Worm (Caenorhabditis elegans) whole organism, L1 larva: ENCODE data around the gene fozi-1.

Experiments
- C16A3.4 ChIP-seq: fragments of 150-350 bp; optimal IDR thresholded peaks from 2 replicates; lab custom pipeline; 2014; ENCODE audit warnings: missing biosample characterization, missing genetic modification characterization
- Y116A8C.19 ChIP-seq: sonication (generic microtip); optimal IDR thresholded peaks from 2 replicates; lab custom pipeline; 2016; ENCODE audit warnings: missing compliant biosample characterization, missing genetic modification characterization, borderline replicate concordance
- aha-1 ChIP-seq: fragments of 150-350 bp; optimal IDR thresholded peaks from 2 replicates; lab custom pipeline; 2014; ENCODE audit warnings: missing biosample characterization, missing genetic modification characterization
- ceh-88 ChIP-seq: fragments of 200-800 bp; sonication (Bioruptor generic); IDR thresholded peaks from 2 replicates; pipeline ENCODE4 v1.3.6; 2022; ENCODE audit warnings: missing genetic modification characterization, missing compliant biosample characterization
- efl-1 ChIP-seq, 4 experiments: fragments of 150-350 bp; optimal IDR thresholded peaks in 3 of 4; peaks in 1 of 4; 1 replicate in 1 of 4; 2 replicates in 3 of 4; lab custom pipeline; 2014; ENCODE audit warnings: missing biosample characterization in 2 of 4, missing genetic modification characterization in 2 of 4, missing genetic modification reagents in 2 of 4
- efl-3 ChIP-seq: fragments of 200-800 bp; sonication (Bioruptor generic); optimal IDR thresholded peaks from 2 replicates; lab custom pipeline; 2018; ENCODE audit warnings: mild to moderate bottlenecking, missing genetic modification characterization, missing compliant biosample characterization
- egl-13 ChIP-seq: sonication (generic microtip); optimal IDR thresholded peaks from 2 replicates; lab custom pipeline; 2016; ENCODE audit warnings: missing genotype, missing genetic modification reagents, missing genetic modification characterization, missing compliant biosample characterization
- elt-2 ChIP-seq: sonication (generic microtip); optimal IDR thresholded peaks from 2 replicates; lab custom pipeline; 2016; ENCODE audit warnings: missing genetic modification characterization, mild to moderate bottlenecking, inconsistent platforms, missing compliant biosample characterization, missing genetic modification reagents
- fkh-4 ChIP-seq: sonication (generic microtip); optimal IDR thresholded peaks from 2 replicates; lab custom pipeline; 2016; ENCODE audit warnings: missing compliant biosample characterization, missing genetic modification characterization, borderline replicate concordance
- fkh-8 ChIP-seq: sonication (generic microtip); optimal IDR thresholded peaks from 2 replicates; lab custom pipeline; 2016; ENCODE audit warnings: mild to moderate bottlenecking, missing genetic modification characterization, missing compliant biosample characterization
- hlh-17 ChIP-seq: fragments of 200-800 bp; sonication (Bioruptor generic); optimal IDR thresholded peaks from 2 replicates; lab custom pipeline; 2018; ENCODE audit warnings: missing genetic modification characterization, mild to moderate bottlenecking, missing compliant biosample characterization, moderate library complexity, borderline replicate concordance
- isw-1 ChIP-seq: fragments of 200-800 bp; sonication (Bioruptor generic); IDR thresholded peaks from 2 replicates; pipeline ENCODE4 v1.3.6; 2022; ENCODE audit warnings: missing genetic modification characterization, missing compliant biosample characterization
- jun-1 ChIP-seq: fragments of 150-350 bp; optimal IDR thresholded peaks from 2 replicates; lab custom pipeline; 2014; ENCODE audit warnings: missing biosample characterization, missing genetic modification reagents, missing genetic modification characterization
- lin-14 ChIP-seq: fragments of 200-800 bp; sonication (Bioruptor generic); optimal IDR thresholded peaks from 2 replicates; lab custom pipeline; 2018; ENCODE audit warnings: mild to moderate bottlenecking, missing genetic modification characterization, moderate library complexity, missing compliant biosample characterization
- lin-15B ChIP-seq: fragments of 150-350 bp; sonication (generic microtip); optimal IDR thresholded peaks from 3 replicates; lab custom pipeline; 2014; ENCODE audit warnings: missing biosample characterization, missing genetic modification characterization
- lir-3 ChIP-seq: sonication (generic microtip); optimal IDR thresholded peaks from 2 replicates; lab custom pipeline; 2016; ENCODE audit warnings: mild to moderate bottlenecking, missing genetic modification characterization, moderate library complexity, missing compliant biosample characterization; ENCODE audit not compliant: poor library complexity
- lsy-2 ChIP-seq, 2 experiments: fragments of 150-350 bp; optimal IDR thresholded peaks; 2 replicates each; lab custom pipeline; 2014; ENCODE audit warnings: missing biosample characterization in 2 of 2, missing genetic modification characterization in 2 of 2
- mef-2 ChIP-seq: fragments of 150-350 bp; optimal IDR thresholded peaks from 2 replicates; lab custom pipeline; 2014; ENCODE audit warnings: missing biosample characterization, missing genetic modification characterization
- nhr-11 ChIP-seq: fragments of 150-350 bp; optimal IDR thresholded peaks from 2 replicates; lab custom pipeline; 2014; ENCODE audit warnings: missing biosample characterization, missing genetic modification characterization
- nhr-20 ChIP-seq: sonication (generic microtip); optimal IDR thresholded peaks from 2 replicates; lab custom pipeline; 2016; ENCODE audit warnings: mild to moderate bottlenecking, missing genetic modification characterization, missing compliant biosample characterization
- nhr-28 ChIP-seq: fragments of 150-350 bp; optimal IDR thresholded peaks from 2 replicates; lab custom pipeline; 2014; ENCODE audit warnings: missing biosample characterization, missing genetic modification characterization
- nhr-47 ChIP-seq: sonication (generic microtip); optimal IDR thresholded peaks from 2 replicates; lab custom pipeline; 2016; ENCODE audit warnings: mild to moderate bottlenecking, missing genetic modification characterization, moderate library complexity, missing compliant biosample characterization
- nhr-71 ChIP-seq: sonication (generic microtip); optimal IDR thresholded peaks from 2 replicates; lab custom pipeline; 2016; ENCODE audit warnings: mild to moderate bottlenecking, missing genetic modification characterization, moderate library complexity, missing compliant biosample characterization
- pax-3 ChIP-seq: fragments of 200-800 bp; sonication (Bioruptor generic); optimal IDR thresholded peaks from 2 replicates; lab custom pipeline; 2018; ENCODE audit warnings: mild to moderate bottlenecking, missing genetic modification characterization, moderate library complexity, missing compliant biosample characterization
- sox-4 ChIP-seq: sonication (generic microtip); optimal IDR thresholded peaks from 2 replicates; lab custom pipeline; 2016; ENCODE audit warnings: missing genetic modification characterization, missing compliant biosample characterization
- swsn-7 ChIP-seq: sonication (generic microtip); optimal IDR thresholded peaks from 2 replicates; lab custom pipeline; 2016; ENCODE audit warnings: missing genetic modification characterization, missing compliant biosample characterization
- unc-130 ChIP-seq: fragments of 150-350 bp; optimal IDR thresholded peaks from 2 replicates; lab custom pipeline; 2017; ENCODE audit warnings: missing biosample characterization, missing genetic modification characterization, inconsistent platforms
- unc-30 ChIP-seq: sonication (generic microtip); optimal IDR thresholded peaks from 2 replicates; lab custom pipeline; 2017; ENCODE audit warnings: missing biosample characterization, missing genetic modification characterization
- unc-86 ChIP-seq: sonication (generic microtip); optimal IDR thresholded peaks from 2 replicates; lab custom pipeline; 2016; ENCODE audit warnings: missing genetic modification characterization, missing compliant biosample characterization
- zag-1 ChIP-seq: fragments of 150-350 bp; optimal IDR thresholded peaks from 2 replicates; lab custom pipeline; 2014; ENCODE audit warnings: missing biosample characterization, missing genetic modification characterization
- ztf-11 ChIP-seq, 2 experiments: sonication (generic microtip); optimal IDR thresholded peaks; 2 replicates each; lab custom pipeline; 2016 to 2017; ENCODE audit warnings: missing genetic modification characterization in 2 of 2, missing biosample characterization in 1 of 2, missing compliant biosample characterization in 1 of 2

The fozi-1 gene

DNA sequence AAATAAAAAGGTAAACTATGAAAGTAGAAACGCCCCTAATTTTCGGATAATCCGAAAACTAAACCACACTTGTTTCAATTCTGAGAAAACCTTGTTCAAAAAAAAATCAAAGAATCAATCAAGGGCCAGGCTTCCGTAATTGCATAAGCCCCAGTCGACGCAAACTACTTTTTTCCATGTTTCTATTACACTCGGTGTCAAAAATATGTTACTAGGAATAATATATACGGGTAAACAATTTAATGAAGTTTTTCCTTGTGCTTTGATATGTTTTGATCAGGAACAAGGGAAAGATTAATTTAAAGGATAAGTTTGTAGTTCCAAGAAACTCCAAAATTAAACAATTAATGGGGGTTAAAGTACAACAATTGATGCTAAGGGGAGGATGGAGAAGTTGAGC lies 28.3 kb downstream of the fozi-1 start:
- TF ChIP-seq nhr-71 (tag; lab: Kevin White, UChicago) (peak; percentile 67), lsy-2 (tag; optimal IDR thresholded peaks at IDR 0.05; lab: Kevin White, UChicago) (peak in 1 of 2 experiments; percentile 15), swsn-7 (tag; lab: Kevin White, UChicago) (peak; percentile 10), unc-30 (tag; lab: Kevin White, UChicago) (no peak), nhr-47 (tag; lab: Kevin White, UChicago) (peak; percentile 55), fkh-8 (tag; lab: Kevin White, UChicago) (peak; percentile 59), nhr-11 (tag; lab: Kevin White, UChicago) (peak; percentile 60), lir-3 (tag; lab: Kevin White, UChicago) (no peak), lin-14 (GFP tag; lab: Kevin White, UChicago) (peak; percentile 44)

DNA sequence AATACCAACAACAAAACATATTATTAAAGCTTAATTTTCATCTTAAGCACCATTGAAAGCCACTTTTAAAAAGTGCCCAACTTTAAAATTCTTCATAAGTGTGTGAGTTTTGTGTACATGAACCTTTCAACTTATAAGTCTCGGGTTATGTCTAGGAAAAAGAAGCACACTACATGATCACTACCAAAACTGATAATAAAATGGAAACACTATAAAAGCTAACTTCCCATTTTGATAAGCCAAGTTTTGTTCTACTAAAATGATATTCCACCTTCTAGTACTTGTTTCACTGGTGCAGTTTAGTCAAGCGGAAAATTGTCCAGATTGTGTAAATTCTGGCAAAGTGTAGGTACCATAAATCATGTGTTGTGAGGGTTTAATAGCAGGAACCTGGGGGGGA lies 32.9 kb downstream of the fozi-1 start, which contains the start of gene C40H1.8:
Gene C40H1.8, plus strand, starts transcription at position 242 of the 400 bp plus-strand sequence.
- peak; percentile 39 for TF ChIP-seq elt-2 (tag; lab: Kevin White, UChicago)
- peak; percentile 7 for TF ChIP-seq lin-14 (GFP tag; lab: Kevin White, UChicago)
- no peak for TF ChIP-seq fkh-4
- no peak for TF ChIP-seq mef-2 (tag; lab: Kevin White, UChicago)

DNA sequence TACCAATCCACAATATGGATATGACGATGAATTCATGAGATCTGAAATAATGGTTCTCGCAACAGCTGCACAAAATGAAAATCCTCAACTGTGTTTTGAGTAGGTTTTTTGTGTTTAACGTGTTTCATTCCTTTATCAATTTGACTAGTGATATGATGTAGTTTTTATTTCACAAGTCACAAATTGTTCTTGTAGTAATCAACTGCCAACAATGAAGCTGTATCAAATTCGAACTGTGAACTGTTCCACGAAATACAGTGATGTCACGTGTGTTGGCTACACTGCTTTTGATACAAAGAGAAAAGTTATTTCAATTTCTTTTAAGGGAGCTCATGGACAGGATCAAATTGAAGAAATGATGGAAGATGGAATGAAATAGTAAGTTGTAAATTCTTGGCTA lies 33.6 kb downstream of the fozi-1 start:
- TF ChIP-seq nhr-20 (tag; lab: Kevin White, UChicago) (no peak), jun-1 (tag; lab: Kevin White, UChicago) (no peak), hlh-17 (GFP tag; lab: Kevin White, UChicago) (no peak), elt-2 (tag; lab: Kevin White, UChicago) (peak; percentile 13)

DNA sequence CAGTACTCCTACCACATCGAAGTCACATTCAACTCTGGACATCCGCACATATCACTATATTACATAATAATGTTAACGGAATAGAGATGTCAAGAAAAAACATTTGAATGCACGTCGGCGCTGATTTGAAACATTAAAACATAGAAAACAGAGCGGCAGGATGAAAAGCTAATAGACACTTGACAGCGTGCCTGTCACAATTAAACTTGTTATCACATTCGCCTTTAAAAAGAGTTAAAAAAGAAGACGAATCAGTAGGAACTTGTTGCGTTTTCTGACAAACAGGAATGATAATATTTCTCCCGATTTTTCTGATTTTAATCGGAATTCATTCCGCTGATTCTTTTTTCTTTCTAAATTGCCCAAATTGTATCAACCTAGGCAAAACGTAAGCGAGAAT lies 36.0 kb downstream of the fozi-1 start:
- no peak for TF ChIP-seq C16A3.4 (tag; lab: Kevin White, UChicago)
- TF ChIP-seq ceh-88 (GFP tag; lab: Robert Waterston, UW): no peak
- TF ChIP-seq efl-3: no peak
- TF ChIP-seq lin-15B (tag; lab: Kevin White, UChicago): no peak
- TF ChIP-seq pax-3 (tag; lab: Kevin White, UChicago): no peak
- TF ChIP-seq zag-1 (tag; lab: Kevin White, UChicago): no peak
- no peak for TF ChIP-seq aha-1 (tag; lab: Kevin White, UChicago)
- no peak for TF ChIP-seq nhr-47 (tag; lab: Kevin White, UChicago)

DNA sequence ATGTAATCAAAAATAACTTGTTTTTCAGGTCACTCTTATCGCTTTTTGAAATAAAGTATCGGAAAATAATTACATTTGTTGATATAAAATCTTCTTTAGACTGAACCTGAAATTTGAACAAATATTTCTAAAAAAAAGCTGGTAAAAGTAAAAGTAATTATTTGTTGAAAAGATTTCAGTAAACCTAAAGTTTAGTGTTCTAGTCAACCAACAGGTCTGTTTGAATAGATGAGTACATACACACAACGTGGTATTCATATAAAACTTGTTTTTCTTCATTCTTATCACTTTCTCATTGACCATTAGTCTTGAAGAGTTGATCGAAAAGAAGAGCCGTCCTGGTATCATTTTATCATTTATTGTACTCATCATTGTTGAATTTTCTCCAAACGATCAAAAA lies 38.1 kb downstream of the fozi-1 start, which contains the start of gene C40H1.9:
Gene C40H1.9, plus strand, starts transcription at position 301 of the 400 bp plus-strand sequence.
- TF ChIP-seq sox-4: no peak
- no peak for TF ChIP-seq egl-13
- TF ChIP-seq ztf-11 (tag; optimal IDR thresholded peaks at IDR 0.05; lab: Kevin White, UChicago): no peak
- no peak for TF ChIP-seq isw-1 (GFP tag; lab: Robert Waterston, UW)
- TF ChIP-seq unc-130: no peak
- TF ChIP-seq nhr-28 (tag; lab: Kevin White, UChicago): no peak
- no peak for TF ChIP-seq ceh-88 (GFP tag; lab: Robert Waterston, UW)
- TF ChIP-seq unc-86 (tag; lab: Kevin White, UChicago): no peak
- TF ChIP-seq mef-2 (tag; lab: Kevin White, UChicago): no peak
- no peak for TF ChIP-seq Y116A8C.19 (tag; lab: Kevin White, UChicago)
- TF ChIP-seq, all 84 proteins: peak for 0

DNA sequence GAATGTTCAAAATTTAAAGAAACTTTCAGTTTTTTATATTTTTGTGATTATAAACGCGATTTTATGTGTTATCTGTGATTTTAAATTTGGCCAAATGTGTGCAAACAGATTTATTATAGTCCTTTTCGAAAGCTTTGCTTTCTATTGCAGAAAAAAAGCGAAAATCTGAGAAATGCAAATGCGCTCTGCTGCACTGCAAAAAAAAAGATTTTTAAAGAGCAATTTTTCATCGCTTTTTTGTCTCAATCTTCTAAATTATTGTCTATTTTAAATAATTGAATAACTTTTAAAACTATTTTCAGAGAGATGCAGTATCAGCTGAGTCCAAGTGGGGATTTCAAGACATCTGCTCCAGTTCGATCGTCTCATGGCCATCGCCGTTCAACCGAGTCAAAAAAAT lies 40.4 kb downstream of the fozi-1 start, which contains the start of gene cpb-1:
Gene cpb-1, plus strand, starts transcription at position 301 of the 400 bp plus-strand sequence.
- TF ChIP-seq sox-4 (no peak), efl-1 (optimal IDR thresholded peaks at IDR 0.05; lab: Kevin White, UChicago) (peak in 1 of 2 experiments; percentile 19), efl-1 (GFP tag; optimal IDR thresholded peaks at IDR 0.05 in 1 of 2; lab: Kevin White, UChicago) (no peak)
